Worm (Caenorhabditis elegans) whole organism, L2 larva: ENCODE data around the gene lys-5.

ENCODE experiments used
- F13H6.1 ChIP-seq: sonication (generic microtip); optimal IDR thresholded peaks from 2 replicates; lab custom pipeline; 2016; ENCODE audit warnings: missing genetic modification characterization, missing compliant biosample characterization
- mdl-1 ChIP-seq, 2 experiments: fragments of 150-350 bp in 1 of 2; sonication (generic microtip) in 1 of 2; optimal IDR thresholded peaks; 2 replicates each; lab custom pipeline; 2017; ENCODE audit warnings: missing biosample characterization in 2 of 2, missing genetic modification characterization in 2 of 2
- nhr-11 ChIP-seq: fragments of 150-350 bp; optimal IDR thresholded peaks from 2 replicates; lab custom pipeline; 2014; ENCODE audit warnings: missing biosample characterization, missing genetic modification characterization
- ztf-11 ChIP-seq: sonication (generic microtip); optimal IDR thresholded peaks from 2 replicates; lab custom pipeline; 2017; ENCODE audit warnings: missing biosample characterization, missing genetic modification characterization

DNA sequence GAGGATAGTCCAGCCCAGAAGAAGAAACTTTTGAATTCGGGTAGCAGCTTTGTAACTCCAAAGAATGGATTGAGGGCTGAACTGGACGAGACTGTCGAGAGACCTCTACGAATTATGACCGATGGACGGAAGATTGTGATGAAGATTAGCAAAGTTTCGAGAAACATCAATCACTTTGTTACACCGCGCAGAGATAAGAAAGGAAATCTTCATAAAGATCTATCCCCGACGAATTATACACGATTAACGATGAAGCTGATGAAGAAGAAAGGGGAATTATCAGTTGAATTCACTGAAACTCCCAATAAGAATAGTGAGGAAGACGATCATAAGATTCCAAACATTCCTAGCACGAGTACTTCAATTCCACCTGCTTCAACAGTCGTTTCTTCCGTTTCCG is 25.7 kb downstream of the lys-5 start:
- TF ChIP-seq nhr-11 (tag; lab: Kevin White, UChicago) = no peak
- TF ChIP-seq ztf-11 (tag; lab: Kevin White, UChicago) = no peak
- no peak for TF ChIP-seq mdl-1 (tag; optimal IDR thresholded peaks at IDR 0.05; lab: Kevin White, UChicago)
- TF ChIP-seq F13H6.1 (tag; lab: Kevin White, UChicago) = no peak
